Fruit fly (Drosophila melanogaster): ENCODE results near the gene Tengl2.

Tengl2 gene

DNA sequence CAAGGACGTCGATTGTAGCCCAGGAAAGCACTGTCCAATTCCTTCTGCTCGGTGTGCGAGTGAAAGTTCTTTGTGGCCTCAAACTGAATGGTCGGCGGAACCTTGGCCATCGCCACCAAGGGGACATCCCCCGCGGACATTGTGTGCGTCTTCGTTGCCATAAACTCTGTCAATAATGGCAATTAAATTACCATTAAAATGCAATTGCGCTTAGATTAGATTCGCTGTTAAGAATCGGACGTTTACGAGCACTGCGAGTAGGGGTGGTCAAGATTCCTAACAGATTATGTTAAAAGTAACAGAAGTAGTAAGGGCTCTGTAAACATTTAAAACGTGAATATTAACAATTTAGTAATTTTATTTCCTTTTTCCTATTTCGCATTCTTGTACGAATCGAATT is 23.1 kb downstream of the Tengl2 start, which contains the start of gene daed:
Gene daed (minus strand): TSS at position 247 of the 400 bp plus-strand sequence.
- TF ChIP-seq Dll (GFP tag; IDR thresholded peaks at IDR 0.05; ENCODE audit: partially characterized antibody) (0 out of 4 replicates have a peak, but pooled peaks have one; percentile 33), CG10267 (tag; optimal IDR thresholded peaks at IDR 0.05) (peak; percentile 82), CG17568 (GFP tag; optimal IDR thresholded peaks at IDR 0.05) (peak; percentile 84), Adf1 (GFP tag; IDR thresholded peaks at IDR 0.05) (peak; percentile 22; the same call in 1 of the 2 replicates), zen (tag; optimal IDR thresholded peaks at IDR 0.05) (peak; percentile 99), sens (GFP tag) (peak; percentile 8), Med (GFP tag) (peak; percentile 79), CG9876 (GFP tag; optimal IDR thresholded peaks at IDR 0.05) (no peak), abd-A (tag; optimal IDR thresholded peaks at IDR 0.05) (peak; percentile 58), CG13287 (GFP tag; IDR thresholded peaks at IDR 0.05; ENCODE audit: partially characterized antibody) (peak; percentile 22; the same call in 1 of the 2 replicates), gro (GFP tag; optimal IDR thresholded peaks at IDR 0.05) (peak; percentile 9), Hr78 (GFP tag; optimal IDR thresholded peaks at IDR 0.05) (no peak), exex (tag; optimal IDR thresholded peaks at IDR 0.05) (peak; percentile 99), MESR4 (GFP tag; optimal IDR thresholded peaks at IDR 0.05) (peak; percentile 62), Sry-δ (GFP tag; optimal IDR thresholded peaks at IDR 0.05) (peak; percentile 8), MBD-R2 (GFP tag; IDR thresholded peaks at IDR 0.05) (peak; percentile 74), unpg (GFP tag; optimal IDR thresholded peaks at IDR 0.05) (no peak), CG7372 (GFP tag; IDR thresholded peaks at IDR 0.05) (no peak), CG14710 (tag; optimal IDR thresholded peaks at IDR 0.05) (peak; percentile 67), CG1832 (GFP tag; optimal IDR thresholded peaks at IDR 0.05) (no peak), CG34224 (GFP tag; IDR thresholded peaks at IDR 0.05; ENCODE audit: partially characterized antibody) (0 out of 3 replicates have a peak, but pooled peaks have one; percentile 28), CG34376 (GFP tag; optimal IDR thresholded peaks at IDR 0.05) (peak; percentile 2), stwl (tag; optimal IDR thresholded peaks at IDR 0.05) (peak; percentile 42), CG6791 (GFP tag; IDR thresholded peaks at IDR 0.05; ENCODE audit: partially characterized antibody) (peak; percentile 27; the same call in 1 of the 3 replicates), CG4617 (GFP tag; optimal IDR thresholded peaks at IDR 0.05; ENCODE audit: borderline replicate concordance) (peak; percentile 29), CG10147 (GFP tag; optimal IDR thresholded peaks at IDR 0.05) (no peak), gsb-n (tag; optimal IDR thresholded peaks at IDR 0.05) (peak; percentile 69), chinmo (GFP tag; IDR thresholded peaks at IDR 0.05; ENCODE audit: partially characterized antibody) (0 out of 4 replicates have a peak, but pooled peaks have one; percentile 10), E2f2 (GFP tag; IDR thresholded peaks at IDR 0.05) (peak; percentile 25; the same call in 1 of the 2 replicates), lbe (GFP tag; optimal IDR thresholded peaks at IDR 0.05) (peak; percentile 35), pzg (GFP tag; optimal IDR thresholded peaks at IDR 0.05) (peak; percentile 30)

DNA sequence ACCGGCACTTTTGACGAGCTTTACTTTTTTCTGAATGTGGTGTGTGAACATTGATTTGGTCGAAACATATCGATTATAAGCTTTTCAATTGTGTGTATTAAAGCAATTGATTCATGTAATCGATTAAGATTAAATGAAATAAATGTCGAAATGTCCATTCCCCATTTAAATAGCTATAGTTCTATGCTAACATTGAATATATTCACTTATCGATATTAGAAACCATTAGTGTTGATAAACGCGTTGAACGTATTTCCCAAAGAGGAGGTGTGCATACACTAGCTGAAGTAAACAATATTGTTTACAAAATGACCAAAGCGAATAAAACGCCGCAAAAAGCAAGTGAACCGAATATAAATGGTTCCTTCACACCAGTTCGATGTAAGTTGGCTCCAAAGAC is 25.2 kb downstream of the Tengl2 start, which contains the start of the genes Uch and CG34174:
Gene Uch (minus strand): TSS at position 208 of the 400 bp plus-strand sequence.
Gene CG34174 (plus strand): TSS at position 263 of the 400 bp plus-strand sequence.
- TF ChIP-seq CG13287 (GFP tag; IDR thresholded peaks at IDR 0.05; ENCODE audit: partially characterized antibody): peak; percentile 87
- peak; percentile 70 for TF ChIP-seq Sry-δ (GFP tag; optimal IDR thresholded peaks at IDR 0.05)
- peak; percentile 29 for TF ChIP-seq abd-A (tag; optimal IDR thresholded peaks at IDR 0.05)
- TF ChIP-seq Max (GFP tag; optimal IDR thresholded peaks at IDR 0.05): peak; percentile 20
- no peak for TF ChIP-seq en (GFP tag; optimal IDR thresholded peaks at IDR 0.05)
- TF ChIP-seq CG10147 (GFP tag; optimal IDR thresholded peaks at IDR 0.05): peak; percentile 45
- TF ChIP-seq CG17359 (tag; optimal IDR thresholded peaks at IDR 0.05): no peak
- no peak for TF ChIP-seq CG8388 (GFP tag; optimal IDR thresholded peaks at IDR 0.05)
- TF ChIP-seq CG31365 (tag; optimal IDR thresholded peaks at IDR 0.05): no peak
- peak; percentile 20 for TF ChIP-seq fu2 (GFP tag; optimal IDR thresholded peaks at IDR 0.05)
- TF ChIP-seq Hr51 (GFP tag; optimal IDR thresholded peaks at IDR 0.05): peak in 1 of 2 experiments; percentile 3
- peak; percentile 55; the same call in 1 of the 3 replicates for TF ChIP-seq CG34422 (GFP tag; IDR thresholded peaks at IDR 0.05)
- TF ChIP-seq lola (GFP tag; optimal IDR thresholded peaks at IDR 0.05): peak in 1 of 3 experiments; percentile 32
- TF ChIP-seq scrt (GFP tag; optimal IDR thresholded peaks at IDR 0.05): peak; percentile 12
- no peak for TF ChIP-seq ssp (GFP tag; IDR thresholded peaks at IDR 0.05)
- no peak for TF ChIP-seq HLHmδ (GFP tag; optimal IDR thresholded peaks at IDR 0.05)
- TF ChIP-seq CG13424 (tag; optimal IDR thresholded peaks at IDR 0.05): peak; percentile 37
- TF ChIP-seq CoRest (tag; optimal IDR thresholded peaks at IDR 0.05): peak; percentile 29
- TF ChIP-seq Bteb2 (GFP tag; optimal IDR thresholded peaks at IDR 0.05): peak; percentile 3
- peak; percentile 42 for TF ChIP-seq CG15601 (tag; optimal IDR thresholded peaks at IDR 0.05)
